Worm (Caenorhabditis elegans) whole organism, young adult: ENCODE results near the gene spe-39.

Experiments used
- T07F8.4 ChIP-seq: sonication (generic microtip); optimal IDR thresholded peaks from 2 replicates; lab custom pipeline; 2016; ENCODE audit warnings: mild to moderate bottlenecking, missing genetic modification characterization, moderate library complexity, missing compliant biosample characterization
- ZK185.1 ChIP-seq: sonication (generic microtip); optimal IDR thresholded peaks from 2 replicates; lab custom pipeline; 2016; ENCODE audit warnings: mild to moderate bottlenecking, missing genetic modification characterization, missing compliant biosample characterization; ENCODE audit not compliant: poor library complexity, severe bottlenecking
- athp-1 ChIP-seq: sonication (generic microtip); optimal IDR thresholded peaks from 2 replicates; lab custom pipeline; 2017; ENCODE audit warnings: mild to moderate bottlenecking, missing genetic modification characterization, missing compliant biosample characterization
- attf-5 ChIP-seq: fragments of 200-800 bp; sonication (Bioruptor generic); optimal IDR thresholded peaks from 2 replicates; lab custom pipeline; 2018; ENCODE audit warnings: mild to moderate bottlenecking, missing genetic modification characterization, missing compliant biosample characterization
- ceh-58 ChIP-seq: fragments of 200-800 bp; sonication (Bioruptor generic); IDR thresholded peaks from 2 replicates; pipeline ENCODE4 v1.3.6; 2022; ENCODE audit warnings: missing genetic modification characterization, missing compliant biosample characterization
- efl-1 ChIP-seq: fragments of 150-350 bp; optimal IDR thresholded peaks from 2 replicates; lab custom pipeline; 2014; ENCODE audit warnings: missing biosample characterization, missing genetic modification reagents, missing genetic modification characterization
- nhr-27 ChIP-seq: fragments of 200-800 bp; sonication (Bioruptor generic); optimal IDR thresholded peaks from 2 replicates; lab custom pipeline; 2018; ENCODE audit warnings: mild to moderate bottlenecking, missing genetic modification characterization, moderate library complexity, missing compliant biosample characterization
- repo-1 ChIP-seq: sonication (generic microtip); optimal IDR thresholded peaks from 2 replicates; lab custom pipeline; 2017; ENCODE audit warnings: mild to moderate bottlenecking, missing genetic modification characterization, missing compliant biosample characterization
- unc-62 ChIP-seq: fragments of 150-350 bp; optimal IDR thresholded peaks from 2 replicates; lab custom pipeline; 2014; ENCODE audit warnings: missing biosample characterization, missing genetic modification reagents, missing genetic modification characterization
- ztf-18 ChIP-seq: sonication (generic microtip); optimal IDR thresholded peaks from 2 replicates; lab custom pipeline; 2016; ENCODE audit warnings: missing genotype, mild to moderate bottlenecking, missing genetic modification characterization, missing compliant biosample characterization

ce11 chrV:6787906-6788430 is 2.7 kb downstream of the spe-39 start, which contains the start of gene ZC404.2:
- TF ChIP-seq nhr-27 (tag; lab: Kevin White, UChicago) = no peak
- no peak for TF ChIP-seq ceh-58 (GFP tag; lab: Robert Waterston, UW)
- TF ChIP-seq T07F8.4 (tag; lab: Kevin White, UChicago) = no peak
- no peak for TF ChIP-seq athp-1
- no peak for TF ChIP-seq unc-62 (GFP tag; lab: Kevin White, UChicago)
- TF ChIP-seq attf-5 = no peak
- TF ChIP-seq ZK185.1 = no peak
- TF ChIP-seq repo-1 = no peak
- no peak for TF ChIP-seq ztf-18
- no peak for TF ChIP-seq efl-1 (GFP tag; lab: Kevin White, UChicago)
